Fruit fly (Drosophila melanogaster) S2 (cell line): ENCODE data around the gene RapGAP1.
A peak's percentile ranks its signal among the peaks of the same experiment; 100 is the strongest.

Experiments used
- CG8478 ChIP-seq: fragments of >200 bp; optimal IDR thresholded peaks from 2 replicates; lab custom pipeline; 2018
- CTCF ChIP-seq, 2 experiments: fragments of >200 bp; optimal IDR thresholded peaks; 2 replicates each; lab custom pipeline; 2018

RapGAP1 gene

dm6 chr2L:7486222-7486621, 92.6 kb downstream of the RapGAP1 start:
- TF ChIP-seq CTCF (optimal IDR thresholded peaks at IDR 0.05; lab: Kevin White, UChicago) (no peak), CG8478 (lab: Kevin White, UChicago) (no peak)

- TF ChIP-seq CG8478 (lab: Kevin White, UChicago) (no peak), CTCF (optimal IDR thresholded peaks at IDR 0.05; lab: Kevin White, UChicago) (no peak)
Observed at dm6 chr2L:7474404-7474803, 104.4 kb downstream of the RapGAP1 start, which contains the start of gene CG6441. Gene CG6441 (plus strand): TSS chr2L:7474704.

DNA sequence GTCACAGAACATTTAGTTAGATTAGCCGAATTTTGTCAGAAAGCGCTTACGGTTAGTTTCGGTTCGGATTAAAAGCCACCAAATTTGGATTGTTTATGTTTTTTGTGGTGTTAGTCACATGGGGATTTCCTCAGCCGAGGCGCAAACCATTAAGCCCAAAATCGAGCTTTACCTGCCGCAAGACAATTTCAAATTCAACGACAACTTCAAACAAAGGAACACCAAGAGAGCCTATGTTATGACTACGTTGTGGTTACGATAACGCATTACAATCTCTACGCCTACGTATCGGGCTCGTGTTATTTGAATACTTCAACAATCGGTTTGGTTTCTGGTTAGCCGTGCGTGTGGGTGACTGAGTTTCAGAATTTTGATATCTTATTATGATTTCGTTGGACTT, 105.5 kb downstream of the RapGAP1 start:
- TF ChIP-seq CTCF (optimal IDR thresholded peaks at IDR 0.05; lab: Kevin White, UChicago) = no peak
- TF ChIP-seq CG8478 (lab: Kevin White, UChicago) = no peak

dm6 chr2L:7466304-7466703, 112.5 kb downstream of the RapGAP1 start, which contains the start of gene CG6055:
Gene CG6055 (plus strand): TSS chr2L:7466543.
- TF ChIP-seq CTCF (optimal IDR thresholded peaks at IDR 0.05; lab: Kevin White, UChicago) (no peak), CG8478 (lab: Kevin White, UChicago) (no peak)

dm6 chr2L:7462147-7462546, 116.6 kb downstream of the RapGAP1 start, which contains the start of gene Gr28b:
Gene Gr28b (minus strand): TSS chr2L:7462247.
- TF ChIP-seq CTCF (optimal IDR thresholded peaks at IDR 0.05; lab: Kevin White, UChicago) (no peak), CG8478 (lab: Kevin White, UChicago) (no peak)

dm6 chr2L:7454112-7454511, 124.7 kb downstream of the RapGAP1 start, which contains the start of gene Gr28a:
Gene Gr28a (minus strand): TSS chr2L:7454212.
- TF ChIP-seq CG8478 (lab: Kevin White, UChicago) = no peak

DNA sequence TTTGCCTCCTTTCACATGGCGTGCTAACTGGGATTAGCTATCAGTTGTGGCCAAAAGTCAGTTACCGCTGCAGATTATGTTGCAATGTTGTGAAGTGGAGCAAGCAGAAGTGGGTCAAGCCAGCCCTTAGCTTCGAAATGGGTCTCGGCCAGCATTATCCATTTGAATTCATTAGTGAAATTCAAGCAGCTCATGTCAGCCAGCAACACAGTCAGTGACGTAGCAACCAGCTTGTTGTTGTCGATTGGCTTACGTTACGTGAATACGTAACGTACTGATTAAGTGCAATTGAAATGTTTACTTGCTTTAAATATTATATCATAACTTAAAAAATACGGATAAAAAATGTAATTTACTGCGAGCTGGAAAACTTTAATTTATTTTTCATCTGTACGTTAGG, 126.7 kb downstream of the RapGAP1 start:
- peak in 1 of 2 experiments; percentile 29 for TF ChIP-seq CTCF (optimal IDR thresholded peaks at IDR 0.05; lab: Kevin White, UChicago)
- no peak for TF ChIP-seq CG8478 (lab: Kevin White, UChicago)

dm6 chr2L:7450966-7451365, 127.8 kb downstream of the RapGAP1 start, which contains the start of gene santa-maria:
Gene santa-maria (minus strand): TSS chr2L:7451244.
- TF ChIP-seq CTCF (optimal IDR thresholded peaks at IDR 0.05; lab: Kevin White, UChicago) = no peak
- no peak for TF ChIP-seq CG8478 (lab: Kevin White, UChicago)

DNA sequence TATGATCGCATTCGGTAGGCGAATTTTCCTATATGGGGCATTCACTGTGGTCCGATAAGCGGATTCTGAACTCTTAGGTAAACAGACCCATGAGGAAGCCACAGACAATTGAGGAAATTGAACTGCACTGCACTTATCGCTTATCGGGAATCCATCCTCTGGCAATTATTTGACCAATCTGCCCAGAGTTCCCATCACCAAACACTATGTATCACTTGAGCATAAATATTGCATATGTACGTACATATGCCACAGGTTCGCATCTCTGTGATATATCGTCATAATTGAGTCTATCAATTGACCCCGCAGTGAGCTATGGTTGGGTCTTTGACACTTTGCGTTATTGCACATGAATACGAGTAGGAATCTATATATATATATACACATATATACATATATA, 130.4 kb downstream of the RapGAP1 start:
- TF ChIP-seq CTCF (optimal IDR thresholded peaks at IDR 0.05; lab: Kevin White, UChicago) (no peak), CG8478 (lab: Kevin White, UChicago) (no peak)

dm6 chr2L:7447820-7448219, 131.0 kb downstream of the RapGAP1 start:
- TF ChIP-seq CTCF (optimal IDR thresholded peaks at IDR 0.05; lab: Kevin White, UChicago) (no peak), CG8478 (lab: Kevin White, UChicago) (no peak)
